Worm (Caenorhabditis elegans) whole organism, young adult: ENCODE data around the gene rpl-33.

Experiments used
- B0336.3 ChIP-seq: fragments of 200-800 bp; sonication (Bioruptor generic); IDR thresholded peaks from 2 replicates; pipeline ENCODE4 v1.3.6; 2022; ENCODE audit warnings: missing genetic modification characterization, missing compliant biosample characterization
- D2030.7 ChIP-seq: fragments of 200-800 bp; sonication (Bioruptor generic); IDR thresholded peaks from 2 replicates; pipeline ENCODE4 v1.3.6; 2022; ENCODE audit warnings: missing genetic modification reagents, missing genetic modification characterization, missing compliant biosample characterization
- F23B12.7 ChIP-seq: sonication (generic microtip); optimal IDR thresholded peaks from 2 replicates; lab custom pipeline; 2017; ENCODE audit warnings: missing genetic modification characterization, mild to moderate bottlenecking, missing compliant biosample characterization, antibody characterized with exemption, moderate library complexity; ENCODE audit not compliant: insufficient read depth
- F33H1.4 ChIP-seq: fragments of 200-800 bp; sonication (Bioruptor generic); IDR thresholded peaks from 2 replicates; pipeline ENCODE4 v1.3.6; 2022; ENCODE audit warnings: missing genetic modification reagents, missing genetic modification characterization, missing compliant biosample characterization
- F49E8.2 ChIP-seq: sonication (generic microtip); optimal IDR thresholded peaks from 3 replicates; lab custom pipeline; 2017; ENCODE audit warnings: missing genetic modification characterization, mild to moderate bottlenecking, missing compliant biosample characterization, antibody characterized with exemption, moderate library complexity; ENCODE audit not compliant: insufficient read depth
- F55B11.4 ChIP-seq: sonication (generic microtip); optimal IDR thresholded peaks from 2 replicates; lab custom pipeline; 2016; ENCODE audit warnings: missing compliant biosample characterization, missing genetic modification characterization, borderline replicate concordance; ENCODE audit not compliant: insufficient read depth
- K12H6.12 ChIP-seq: fragments of 200-800 bp; sonication (Bioruptor generic); optimal IDR thresholded peaks from 2 replicates; lab custom pipeline; 2018; ENCODE audit warnings: mild to moderate bottlenecking, missing genetic modification characterization, missing compliant biosample characterization
- T26A5.8 ChIP-seq: sonication (generic microtip); optimal IDR thresholded peaks from 2 replicates; lab custom pipeline; 2016; ENCODE audit warnings: missing genetic modification characterization, missing compliant biosample characterization
- Y95B8A.8 ChIP-seq: fragments of 200-800 bp; sonication (Bioruptor generic); IDR thresholded peaks from 2 replicates; pipeline ENCODE4 v1.3.6; 2022; ENCODE audit warnings: missing genetic modification reagents, missing genetic modification characterization, missing compliant biosample characterization
- akir-1 ChIP-seq: fragments of 200-800 bp; sonication (Bioruptor generic); optimal IDR thresholded peaks from 2 replicates; lab custom pipeline; 2018; ENCODE audit warnings: mild to moderate bottlenecking, missing genetic modification characterization, moderate library complexity, missing compliant biosample characterization
- aptf-3 ChIP-seq: fragments of 200-800 bp; sonication (Bioruptor generic); IDR thresholded peaks from 2 replicates; pipeline ENCODE4 v1.3.6; 2022; ENCODE audit warnings: missing genetic modification characterization, missing compliant biosample characterization
- attf-6 ChIP-seq: fragments of 200-800 bp; sonication (Bioruptor generic); IDR thresholded peaks from 2 replicates; pipeline ENCODE4 v1.3.6; 2022; ENCODE audit warnings: missing genetic modification reagents, missing genetic modification characterization, missing compliant biosample characterization
- bed-1 ChIP-seq: fragments of 200-800 bp; sonication (Bioruptor generic); IDR thresholded peaks from 2 replicates; pipeline ENCODE4 v1.3.6; 2022; ENCODE audit warnings: missing genetic modification reagents, missing genetic modification characterization, missing compliant biosample characterization
- ccch-3 ChIP-seq: fragments of 200-800 bp; sonication (Bioruptor generic); optimal IDR thresholded peaks from 2 replicates; lab custom pipeline; 2018; ENCODE audit warnings: mild to moderate bottlenecking, missing genetic modification characterization, missing compliant biosample characterization
- cebp-1 ChIP-seq, 2 experiments: fragments of 200-800 bp in 1 of 2; sonication (Bioruptor generic) in 1 of 2; sonication (generic microtip) in 1 of 2; IDR thresholded peaks in 1 of 2; optimal IDR thresholded peaks in 1 of 2; 2 replicates each; pipeline versions ENCODE4 v1.3.6 to Lab custom; 2017 to 2022; ENCODE audit warnings: missing compliant biosample characterization in 2 of 2, missing genetic modification characterization in 2 of 2, mild to moderate bottlenecking in 1 of 2, missing genetic modification reagents in 1 of 2, moderate library complexity in 1 of 2
- ceh-100 ChIP-seq: fragments of 200-800 bp; sonication (Bioruptor generic); IDR thresholded peaks from 2 replicates; pipeline ENCODE4 v1.3.6; 2022; ENCODE audit warnings: missing genetic modification reagents, missing genetic modification characterization, missing compliant biosample characterization
- efl-1 ChIP-seq: fragments of 150-350 bp; optimal IDR thresholded peaks from 2 replicates; lab custom pipeline; 2014; ENCODE audit warnings: missing biosample characterization, missing genetic modification reagents, missing genetic modification characterization
- egl-18 ChIP-seq: fragments of 200-800 bp; sonication (Bioruptor generic); IDR thresholded peaks from 2 replicates; pipeline ENCODE4 v1.3.6; 2022; ENCODE audit warnings: missing genetic modification reagents, missing genetic modification characterization, missing compliant biosample characterization
- ets-4 ChIP-seq: fragments of 200-800 bp; sonication (Bioruptor generic); optimal IDR thresholded peaks from 2 replicates; lab custom pipeline; 2018; ENCODE audit warnings: mild to moderate bottlenecking, missing genetic modification characterization, missing compliant biosample characterization
- fkh-3 ChIP-seq: sonication (generic microtip); optimal IDR thresholded peaks from 2 replicates; lab custom pipeline; 2016; ENCODE audit warnings: mild to moderate bottlenecking, missing genetic modification characterization, missing compliant biosample characterization
- gei-17 ChIP-seq: fragments of 200-800 bp; sonication (Bioruptor generic); optimal IDR thresholded peaks from 2 replicates; lab custom pipeline; 2018; ENCODE audit warnings: mild to moderate bottlenecking, missing genetic modification characterization, missing compliant biosample characterization
- him-1 ChIP-seq: sonication (generic microtip); optimal IDR thresholded peaks from 2 replicates; lab custom pipeline; 2016; ENCODE audit warnings: missing genotype, missing genetic modification reagents, missing genetic modification characterization, missing compliant biosample characterization
- hmg-20 ChIP-seq: fragments of 200-800 bp; sonication (Bioruptor generic); IDR thresholded peaks from 2 replicates; pipeline ENCODE4 v1.3.6; 2022; ENCODE audit warnings: missing genetic modification reagents, missing genetic modification characterization, missing compliant biosample characterization
- hsf-1 ChIP-seq: fragments of 200-800 bp; sonication (Bioruptor generic); IDR thresholded peaks from 2 replicates; pipeline ENCODE4 v1.3.6; 2022; ENCODE audit warnings: missing genetic modification reagents, missing genetic modification characterization, missing compliant biosample characterization
- let-526 ChIP-seq: fragments of 200-800 bp; sonication (Bioruptor generic); IDR thresholded peaks from 2 replicates; pipeline ENCODE4 v1.3.6; 2022; ENCODE audit warnings: missing genetic modification reagents, missing genetic modification characterization, missing compliant biosample characterization
- lin-26 ChIP-seq: fragments of 200-800 bp; sonication (Bioruptor generic); IDR thresholded peaks from 2 replicates; pipeline ENCODE4 v1.3.6; 2022; ENCODE audit warnings: missing genetic modification reagents, missing genetic modification characterization, missing compliant biosample characterization
- lin-54 ChIP-seq: fragments of 200-800 bp; sonication (Bioruptor generic); optimal IDR thresholded peaks from 2 replicates; lab custom pipeline; 2018; ENCODE audit warnings: mild to moderate bottlenecking, missing genetic modification characterization, missing compliant biosample characterization
- lir-1 ChIP-seq: fragments of 200-800 bp; sonication (Bioruptor generic); conservative IDR thresholded peaks from 2 replicates; pipeline ENCODE4 v1.3.6; 2022; ENCODE audit warnings: missing genetic modification reagents, missing genetic modification characterization, missing compliant biosample characterization
- lsl-1 ChIP-seq: fragments of 200-800 bp; sonication (Bioruptor generic); optimal IDR thresholded peaks from 2 replicates; lab custom pipeline; 2018; ENCODE audit warnings: mild to moderate bottlenecking, missing genetic modification characterization, moderate library complexity, missing compliant biosample characterization
- madf-6 ChIP-seq: fragments of 200-800 bp; sonication (Bioruptor generic); IDR thresholded peaks from 2 replicates; pipeline ENCODE4 v1.3.6; 2022; ENCODE audit warnings: missing genetic modification reagents, missing genetic modification characterization, missing compliant biosample characterization
- madf-8 ChIP-seq: fragments of 200-800 bp; sonication (Bioruptor generic); conservative IDR thresholded peaks from 2 replicates; pipeline ENCODE4 v1.3.6; 2022; ENCODE audit warnings: missing genetic modification reagents, missing genetic modification characterization, missing compliant biosample characterization
- mxl-1 ChIP-seq: sonication (generic microtip); optimal IDR thresholded peaks from 2 replicates; lab custom pipeline; 2016; ENCODE audit warnings: missing genetic modification characterization, missing compliant biosample characterization
- nfya-1 ChIP-seq: sonication (generic microtip); optimal IDR thresholded peaks from 2 replicates; lab custom pipeline; 2017; ENCODE audit warnings: antibody characterized with exemption, missing compliant biosample characterization, missing genetic modification characterization, borderline replicate concordance; ENCODE audit not compliant: insufficient read depth
- rec-8 ChIP-seq, 2 experiments: sonication (generic microtip); optimal IDR thresholded peaks; 2 replicates each; lab custom pipeline; 2016; ENCODE audit warnings: mild to moderate bottlenecking in 2 of 2, missing genetic modification characterization in 2 of 2, missing genetic modification reagents in 2 of 2, missing genotype in 2 of 2, missing biosample characterization in 1 of 2, missing compliant biosample characterization in 1 of 2, moderate library complexity in 1 of 2
- snpc-1.3 ChIP-seq: sonication (generic microtip); optimal IDR thresholded peaks from 2 replicates; lab custom pipeline; 2017; ENCODE audit warnings: missing genetic modification characterization, mild to moderate bottlenecking, missing compliant biosample characterization, antibody characterized with exemption, moderate library complexity, missing genotype, missing genetic modification reagents; ENCODE audit not compliant: insufficient read depth
- snpc-4 ChIP-seq, 5 experiments: fragments of 150-350 bp in 1 of 5; sonication (generic microtip) in 4 of 5; optimal IDR thresholded peaks; 2 replicates each; lab custom pipeline; 2014 to 2018; ENCODE audit warnings: missing genetic modification characterization in 5 of 5, missing biosample characterization in 3 of 5, antibody characterized with exemption in 2 of 5, mild to moderate bottlenecking in 2 of 5, missing compliant biosample characterization in 2 of 5, missing genotype in 2 of 5, moderate library complexity in 2 of 5, missing genetic modification reagents in 1 of 5
- tbp1 ChIP-seq: fragments of 200-800 bp; sonication (Bioruptor generic); optimal IDR thresholded peaks from 2 replicates; lab custom pipeline; 2018; ENCODE audit warnings: mild to moderate bottlenecking, missing genetic modification characterization, missing compliant biosample characterization
- unc-62 ChIP-seq: fragments of 150-350 bp; optimal IDR thresholded peaks from 2 replicates; lab custom pipeline; 2014; ENCODE audit warnings: missing biosample characterization, missing genetic modification reagents, missing genetic modification characterization
- xnd-1 ChIP-seq: sonication (generic microtip); optimal IDR thresholded peaks from 2 replicates; lab custom pipeline; 2016; ENCODE audit warnings: missing genotype, missing genetic modification reagents, missing genetic modification characterization, missing compliant biosample characterization
- zim-3 ChIP-seq: sonication (generic microtip); optimal IDR thresholded peaks from 2 replicates; lab custom pipeline; 2017; ENCODE audit warnings: mild to moderate bottlenecking, missing genetic modification characterization, moderate library complexity, missing compliant biosample characterization

rpl-33 gene

DNA sequence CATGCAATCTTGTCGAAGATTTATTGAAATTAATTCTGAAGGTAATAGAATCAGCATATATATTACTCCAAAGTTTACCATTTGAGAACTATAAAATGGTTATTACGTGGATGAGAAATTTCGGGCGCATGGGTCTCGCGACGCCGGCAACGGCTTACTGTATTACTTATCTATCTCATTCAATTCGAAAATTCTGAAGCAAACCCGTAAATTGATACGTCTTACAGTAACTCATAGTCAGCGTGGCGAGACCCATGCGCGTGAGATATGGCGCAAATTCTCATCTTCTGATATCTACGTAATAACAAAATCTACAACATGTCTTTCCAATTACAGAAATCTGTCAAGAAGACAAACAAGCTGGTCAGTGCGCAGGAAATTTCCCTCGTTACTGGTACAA is 14.2 kb downstream of the rpl-33 start:
- TF ChIP-seq K12H6.12 (tag; lab: Kevin White, UChicago) (no peak), nfya-1 (tag; lab: Kevin White, UChicago) (no peak), F23B12.7 (tag; lab: Kevin White, UChicago) (no peak), fkh-3 (tag; lab: Kevin White, UChicago) (no peak), hsf-1 (GFP tag; lab: Robert Waterston, UW) (no peak), aptf-3 (GFP tag; lab: Robert Waterston, UW) (no peak), bed-1 (GFP tag; lab: Robert Waterston, UW) (no peak), gei-17 (GFP tag; lab: Kevin White, UChicago) (no peak), cebp-1 (GFP tag; IDR thresholded peaks at IDR 0.05; lab: Robert Waterston, UW) (no peak), cebp-1 (tag; optimal IDR thresholded peaks at IDR 0.05; lab: Kevin White, UChicago) (no peak)

DNA sequence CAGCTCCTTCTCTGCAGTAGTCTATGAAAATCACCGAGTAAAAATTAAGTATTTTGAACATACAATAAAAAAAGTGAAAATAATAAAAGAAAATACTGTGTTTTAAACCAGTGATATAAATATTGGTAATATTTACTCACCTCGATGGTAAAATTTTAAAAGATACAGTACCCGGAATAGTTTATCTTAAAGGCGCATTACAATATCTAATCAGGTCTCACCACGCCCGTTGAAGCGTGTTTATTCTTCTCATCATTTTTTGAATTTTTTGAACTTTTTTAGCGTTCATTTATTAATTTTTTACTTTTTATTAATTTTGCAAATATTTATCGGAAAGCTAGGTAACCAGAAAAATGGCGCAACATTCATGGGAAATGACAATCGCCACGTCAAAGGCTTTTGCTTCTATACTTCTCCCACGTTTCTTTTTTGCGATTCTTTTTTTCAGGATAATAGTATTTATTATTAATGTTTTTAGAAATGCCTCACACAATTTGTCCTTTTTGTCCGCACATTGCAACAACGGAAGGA is 16.5 kb downstream of the rpl-33 start, which contains the start of gene F10E7.2:
F10E7.2 (plus strand) TSS at position 481 of the 531 bp plus-strand sequence.
- TF ChIP-seq akir-1 (no peak), him-1 (tag; lab: Kevin White, UChicago) (no peak), snpc-4 (GFP tag; optimal IDR thresholded peaks at IDR 0.05; lab: Kevin White, UChicago) (no peak), snpc-4 (tag; optimal IDR thresholded peaks at IDR 0.05; lab: Kevin White, UChicago) (peak in 1 of 4 experiments; percentile 19), snpc-1.3 (tag; lab: Kevin White, UChicago) (peak; percentile 68), lsl-1 (GFP tag; lab: Kevin White, UChicago) (peak; percentile 83), xnd-1 (peak; percentile 66), madf-6 (GFP tag; lab: Robert Waterston, UW) (peak; percentile 86), madf-8 (GFP tag; lab: Robert Waterston, UW) (peak; percentile 30; the same call in 1 of the 2 replicates), F33H1.4 (GFP tag; lab: Robert Waterston, UW) (peak; percentile 84), D2030.7 (GFP tag; lab: Robert Waterston, UW) (peak; percentile 38; the same call in 1 of the 2 replicates), F49E8.2 (tag; lab: Kevin White, UChicago) (peak; percentile 30), ceh-100 (GFP tag; lab: Robert Waterston, UW) (no peak), lin-54 (GFP tag; lab: Kevin White, UChicago) (peak; percentile 18)

ce11 chrII:7122661-7123418 is 17.5 kb downstream of the rpl-33 start, which contains the start of gene F10E7.11:
Gene F10E7.11 (minus strand): TSS chrII:7122892.
- TF ChIP-seq let-526 (GFP tag; lab: Robert Waterston, UW) (0 out of 2 replicates have a peak, but pooled peaks have one; percentile 42), Y95B8A.8 (GFP tag; lab: Robert Waterston, UW) (0 out of 2 replicates have a peak, but pooled peaks have one; percentile 13), rec-8 (tag; optimal IDR thresholded peaks at IDR 0.05; lab: Kevin White, UChicago) (no peak), egl-18 (GFP tag; lab: Robert Waterston, UW) (no peak), unc-62 (GFP tag; lab: Kevin White, UChicago) (no peak), efl-1 (no peak), akir-1 (no peak), ceh-100 (GFP tag; lab: Robert Waterston, UW) (peak; percentile 63), F55B11.4 (no peak), nfya-1 (tag; lab: Kevin White, UChicago) (no peak), ccch-3 (no peak), T26A5.8 (tag; lab: Kevin White, UChicago) (no peak), zim-3 (tag; lab: Kevin White, UChicago) (no peak), lir-1 (no peak), hmg-20 (GFP tag; lab: Robert Waterston, UW) (no peak), madf-8 (GFP tag; lab: Robert Waterston, UW) (no peak), snpc-1.3 (tag; lab: Kevin White, UChicago) (no peak), mxl-1 (no peak), attf-6 (GFP tag; lab: Robert Waterston, UW) (no peak), B0336.3 (peak; percentile 34; the same call in 1 of the 2 replicates), ets-4 (GFP tag; lab: Kevin White, UChicago) (no peak), lin-26 (GFP tag; lab: Robert Waterston, UW) (peak; percentile 26; the same call in 1 of the 2 replicates), tbp1 (GFP tag; lab: Kevin White, UChicago) (no peak)
